Worm (Caenorhabditis elegans): Measurements from ENCODE around the gene srw-83.
A peak's percentile ranks its signal among the peaks of the same experiment; 100 is the strongest.

srw-83 gene

DNA sequence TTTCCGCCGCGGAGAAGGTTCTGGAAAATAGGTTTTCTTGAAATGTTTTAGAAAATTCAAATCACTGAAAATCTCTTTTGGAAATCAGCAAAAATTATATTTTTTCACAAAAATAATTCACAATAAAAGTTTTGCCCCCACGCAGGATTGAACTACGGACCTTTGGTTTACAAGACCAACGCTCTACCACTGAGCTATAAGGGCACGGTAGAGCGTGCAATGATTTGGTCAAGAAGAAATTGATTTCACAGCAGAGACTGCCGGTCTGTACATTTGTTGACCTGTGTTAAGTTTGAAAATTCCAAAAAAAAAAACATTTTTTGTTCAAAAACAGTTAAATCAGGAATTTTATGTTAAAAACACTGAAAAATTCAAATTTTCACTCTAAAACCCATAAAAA is 14.0 kb upstream of the srw-83 start (continued):
- TF ChIP-seq F49E8.2 (tag; optimal IDR thresholded peaks at IDR 0.05; ENCODE audit: insufficient read depth) (peak; percentile 50), ztf-18 (tag; optimal IDR thresholded peaks at IDR 0.05) (peak; percentile 66), Y53F4B.3 (GFP tag; IDR thresholded peaks at IDR 0.05) (no peak; the same call in 1 of the 2 replicates), lin-26 (GFP tag; IDR thresholded peaks at IDR 0.05) (peak; percentile 79), Y95B8A.8 (GFP tag; IDR thresholded peaks at IDR 0.05) (no peak), F39B2.1 (GFP tag; IDR thresholded peaks at IDR 0.05) (no peak), D2030.7 (GFP tag; IDR thresholded peaks at IDR 0.05) (0 out of 2 replicates have a peak, but pooled peaks have one; percentile 26), nhr-90 (tag; optimal IDR thresholded peaks at IDR 0.05) (peak; percentile 52), snpc-1.3 (tag; optimal IDR thresholded peaks at IDR 0.05; ENCODE audit: insufficient read depth) (peak; percentile 79), B0336.3 (GFP tag; IDR thresholded peaks at IDR 0.05) (no peak), tbx-9 (tag; optimal IDR thresholded peaks at IDR 0.05; ENCODE audit: borderline replicate concordance) (no peak), B0035.1 (tag; optimal IDR thresholded peaks at IDR 0.05) (no peak), cebp-1 (GFP tag; IDR thresholded peaks at IDR 0.05) (no peak), cebp-1 (tag; optimal IDR thresholded peaks at IDR 0.05) (peak; percentile 47), mes-4 (tag; optimal IDR thresholded peaks at IDR 0.05) (no peak), snpc-1.1 (tag; optimal IDR thresholded peaks at IDR 0.05; ENCODE audit: insufficient read depth) (peak; percentile 44), rec-8 (tag; optimal IDR thresholded peaks at IDR 0.05) (peak in 1 of 2 experiments; percentile 33), K12H6.12 (tag; optimal IDR thresholded peaks at IDR 0.05) (no peak), mxl-1 (tag; optimal IDR thresholded peaks at IDR 0.05) (peak; percentile 70), ama-1 (optimal IDR thresholded peaks at IDR 0.05) (no peak), ama-1 (GFP tag; optimal IDR thresholded peaks at IDR 0.05) (peak in 1 of 2 experiments; percentile 31), akir-1 (GFP tag; optimal IDR thresholded peaks at IDR 0.05) (no peak), athp-1 (tag; optimal IDR thresholded peaks at IDR 0.05) (no peak), die-1 (tag; optimal IDR thresholded peaks at IDR 0.05) (peak; percentile 67), ceh-27 (GFP tag; optimal IDR thresholded peaks at IDR 0.05) (no peak), him-1 (tag; optimal IDR thresholded peaks at IDR 0.05) (peak; percentile 70), T26A5.8 (tag; optimal IDR thresholded peaks at IDR 0.05) (peak; percentile 25), Y56A3A.18 (GFP tag; IDR thresholded peaks at IDR 0.05) (peak; percentile 77; the same call in 1 of the 2 replicates), lsl-1 (GFP tag; optimal IDR thresholded peaks at IDR 0.05) (peak; percentile 3), madf-8 (GFP tag; conservative IDR thresholded peaks at IDR 0.05) (no peak), hrde-1 (tag; optimal IDR thresholded peaks at IDR 0.05; ENCODE audit: borderline replicate concordance) (no peak), lin-40 (tag; optimal IDR thresholded peaks at IDR 0.05) (no peak), ztf-3 (GFP tag; optimal IDR thresholded peaks at IDR 0.05) (no peak), madf-6 (GFP tag; IDR thresholded peaks at IDR 0.05) (peak; percentile 60; the same call in 1 of the 2 replicates), F33H1.4 (GFP tag; IDR thresholded peaks at IDR 0.05) (no peak), C17E4.6 (GFP tag; IDR thresholded peaks at IDR 0.05) (peak; percentile 54; the same call in 1 of the 2 replicates), unc-62 (GFP tag; optimal IDR thresholded peaks at IDR 0.05) (no peak), snpc-4 (GFP tag; optimal IDR thresholded peaks at IDR 0.05) (peak; percentile 60), snpc-4 (tag; optimal IDR thresholded peaks at IDR 0.05) (peak in 2 of 4 experiments; percentile 18 to 74), rcor-1 (GFP tag; IDR thresholded peaks at IDR 0.05) (peak; percentile 28; the same call in 1 of the 2 replicates), tbp1 (GFP tag; optimal IDR thresholded peaks at IDR 0.05) (peak; percentile 92), ets-4 (GFP tag; optimal IDR thresholded peaks at IDR 0.05) (no peak), atf-7 (tag; optimal IDR thresholded peaks at IDR 0.05) (no peak), hsf-1 (GFP tag; IDR thresholded peaks at IDR 0.05) (no peak), F37B4.10 (GFP tag; IDR thresholded peaks at IDR 0.05) (no peak), F10E7.11 (tag; optimal IDR thresholded peaks at IDR 0.05) (no peak), ZK185.1 (tag; optimal IDR thresholded peaks at IDR 0.05; ENCODE audit: poor library complexity, severe bottlenecking) (no peak), Y53G8AR.9 (GFP tag; conservative IDR thresholded peaks at IDR 0.05) (peak; percentile 38; the same call in 1 of the 2 replicates)
